Fruit fly (Drosophila melanogaster): ENCODE results near the gene CG8043.

The CG8043 gene

dm6 chr3R:8712722-8713131 lies 36.0 kb downstream of the CG8043 start, which contains the start of gene CG8112 (continued):
- TF ChIP-seq kni (GFP tag; optimal IDR thresholded peaks at IDR 0.05) (no peak), seq (GFP tag; IDR thresholded peaks at IDR 0.05) (no peak), CG12391 (tag; optimal IDR thresholded peaks at IDR 0.05) (peak; percentile 19), Asciz (GFP tag; optimal IDR thresholded peaks at IDR 0.05) (peak; percentile 12), cg (GFP tag; optimal IDR thresholded peaks at IDR 0.05) (no peak), CG7745 (tag; optimal IDR thresholded peaks at IDR 0.05) (no peak), Bgb (GFP tag; IDR thresholded peaks at IDR 0.05; ENCODE audit: partially characterized antibody) (no peak), mld (GFP tag; IDR thresholded peaks at IDR 0.05; ENCODE audit: partially characterized antibody) (no peak), so (GFP tag; IDR thresholded peaks at IDR 0.05) (no peak), Stat92E (GFP tag; optimal IDR thresholded peaks at IDR 0.05) (no peak), bowl (GFP tag; IDR thresholded peaks at IDR 0.05) (no peak), zen2 (GFP tag; IDR thresholded peaks at IDR 0.05; ENCODE audit: partially characterized antibody) (no peak), exex (tag; optimal IDR thresholded peaks at IDR 0.05) (no peak), CG16779 (GFP tag; IDR thresholded peaks at IDR 0.05) (no peak), CG12104 (GFP tag; optimal IDR thresholded peaks at IDR 0.05) (no peak), HLH4C (GFP tag; IDR thresholded peaks at IDR 0.05; ENCODE audit: partially characterized antibody) (no peak), CG2116 (GFP tag; optimal IDR thresholded peaks at IDR 0.05) (no peak), ems (GFP tag; optimal IDR thresholded peaks at IDR 0.05) (no peak), HHEX (GFP tag; optimal IDR thresholded peaks at IDR 0.05) (peak; percentile 6), her (GFP tag; optimal IDR thresholded peaks at IDR 0.05) (no peak), CG11456 (GFP tag; IDR thresholded peaks at IDR 0.05) (no peak), CG12942 (GFP tag; optimal IDR thresholded peaks at IDR 0.05) (no peak), twi (tag; optimal IDR thresholded peaks at IDR 0.05) (no peak), CG2199 (GFP tag; IDR thresholded peaks at IDR 0.05) (no peak), ac (GFP tag; optimal IDR thresholded peaks at IDR 0.05) (no peak), Lim3 (GFP tag; IDR thresholded peaks at IDR 0.05) (no peak), Lpt (GFP tag; optimal IDR thresholded peaks at IDR 0.05) (no peak), CG18476 (GFP tag; optimal IDR thresholded peaks at IDR 0.05) (no peak), HLH54F (GFP tag; optimal IDR thresholded peaks at IDR 0.05) (no peak), CG4404 (GFP tag; IDR thresholded peaks at IDR 0.05) (no peak), rib (GFP tag; IDR thresholded peaks at IDR 0.05) (no peak), fd102C (GFP tag; optimal IDR thresholded peaks at IDR 0.05) (no peak), Nf-YA (GFP tag; IDR thresholded peaks at IDR 0.05) (no peak), Atf3 (GFP tag; optimal IDR thresholded peaks at IDR 0.05) (no peak), chm (GFP tag; IDR thresholded peaks at IDR 0.05) (no peak), onecut (GFP tag; IDR thresholded peaks at IDR 0.05) (no peak), CG11696 (GFP tag; IDR thresholded peaks at IDR 0.05) (no peak), CG1529 (GFP tag; optimal IDR thresholded peaks at IDR 0.05) (no peak), Spps (tag; optimal IDR thresholded peaks at IDR 0.05) (no peak), chif (GFP tag; optimal IDR thresholded peaks at IDR 0.05) (no peak), Gsc (GFP tag; IDR thresholded peaks at IDR 0.05) (no peak), zen (tag; optimal IDR thresholded peaks at IDR 0.05) (no peak), lola (GFP tag; optimal IDR thresholded peaks at IDR 0.05) (peak in 1 of 3 experiments; percentile 2), tap (tag; optimal IDR thresholded peaks at IDR 0.05) (no peak), Bteb2 (GFP tag; optimal IDR thresholded peaks at IDR 0.05) (no peak), fru (optimal IDR thresholded peaks at IDR 0.05) (no peak), nerfin-2 (GFP tag; IDR thresholded peaks at IDR 0.05; ENCODE audit: partially characterized antibody) (no peak), Tbp (GFP tag; optimal IDR thresholded peaks at IDR 0.05) (no peak), CG11398 (GFP tag; optimal IDR thresholded peaks at IDR 0.05) (no peak), CG17186 (GFP tag; optimal IDR thresholded peaks at IDR 0.05) (no peak), CG12744 (GFP tag; optimal IDR thresholded peaks at IDR 0.05) (no peak), zfh2 (GFP tag; optimal IDR thresholded peaks at IDR 0.05) (no peak)
